Worm (Caenorhabditis elegans): ENCODE measurements around the gene snfc-5.

Gene snfc-5

DNA sequence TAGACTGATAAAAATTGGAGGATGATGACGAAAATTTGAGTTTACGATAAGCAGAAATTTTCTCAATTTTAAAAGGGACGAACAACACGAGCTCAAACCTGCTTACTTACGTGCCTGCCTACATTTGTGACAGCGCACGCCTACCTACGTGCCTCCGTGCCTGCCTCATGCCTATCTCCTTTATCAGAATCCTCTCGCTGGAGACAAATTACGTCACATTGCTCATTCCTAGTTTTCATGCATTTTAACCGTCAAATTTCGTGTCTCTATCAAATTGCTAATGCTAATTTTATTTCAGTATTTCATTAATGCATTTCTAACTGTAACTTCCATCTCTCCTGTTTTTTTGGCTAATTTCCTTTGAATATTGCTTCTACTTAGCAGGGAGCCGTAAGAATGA is 23.2 kb upstream of the snfc-5 start, which contains the start of gene pals-27:
Gene pals-27, plus strand, starts transcription at position 301 of the 400 bp plus-strand sequence.
- TF ChIP-seq lin-35 (GFP tag; optimal IDR thresholded peaks at IDR 0.05) (no peak), snpc-4 (tag; optimal IDR thresholded peaks at IDR 0.05) (no peak), mep-1 (tag; optimal IDR thresholded peaks at IDR 0.05) (no peak), ceh-8 (GFP tag; optimal IDR thresholded peaks at IDR 0.05) (no peak), xbp-1 (tag; optimal IDR thresholded peaks at IDR 0.05) (no peak), tbx-2 (tag; optimal IDR thresholded peaks at IDR 0.05) (no peak), efl-1 (optimal IDR thresholded peaks at IDR 0.05) (no peak), efl-1 (GFP tag; optimal IDR thresholded peaks at IDR 0.05 in 1 of 2) (no peak), sup-37 (GFP tag; optimal IDR thresholded peaks at IDR 0.05) (no peak), jun-1 (tag; optimal IDR thresholded peaks at IDR 0.05) (no peak)

DNA sequence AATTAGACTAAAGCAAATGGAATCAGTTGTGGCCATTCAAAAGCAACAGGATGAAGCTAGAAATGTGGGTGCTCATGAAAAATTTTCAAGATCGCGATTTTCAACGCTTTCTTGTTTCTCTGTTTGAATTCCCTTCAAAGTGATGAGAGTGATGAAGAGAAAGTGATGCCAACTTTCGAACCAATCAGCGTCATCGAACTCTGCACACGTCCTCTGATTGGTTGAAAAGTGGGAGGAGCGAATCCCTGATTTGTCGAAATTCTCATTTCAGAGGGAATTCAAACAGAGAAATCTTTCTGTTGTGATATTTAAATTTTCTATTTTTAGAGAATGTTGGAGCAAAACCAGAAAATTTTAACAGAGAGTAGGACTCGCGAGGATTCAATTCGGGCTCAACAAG is 22.5 kb upstream of the snfc-5 start:
- TF ChIP-seq efl-1 (optimal IDR thresholded peaks at IDR 0.05) = no peak
- TF ChIP-seq efl-1 (GFP tag; optimal IDR thresholded peaks at IDR 0.05 in 1 of 2) = peak in 1 of 2 experiments; percentile 36
- TF ChIP-seq fkh-10 (GFP tag; optimal IDR thresholded peaks at IDR 0.05) = no peak

DNA sequence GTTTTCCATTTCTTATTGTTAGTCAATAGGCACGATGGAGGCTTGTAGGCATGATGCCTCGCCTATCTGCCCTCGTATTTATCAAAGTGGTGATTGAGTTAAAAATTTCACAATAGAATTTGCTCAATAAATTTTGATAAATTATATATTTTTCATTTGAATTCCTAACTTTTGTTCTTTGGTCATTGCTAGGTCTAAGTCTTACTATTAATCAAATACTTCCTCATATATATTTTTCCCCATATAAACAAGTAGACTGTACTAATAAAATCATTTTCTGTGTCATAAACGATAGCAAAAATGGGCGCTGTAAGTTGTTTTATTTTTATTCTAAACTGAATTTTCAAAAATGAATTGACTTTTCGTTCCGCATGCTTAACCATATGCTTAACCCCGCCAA is 20.1 kb upstream of the snfc-5 start, which contains the start of gene pals-28:
Gene pals-28, plus strand, starts transcription at position 301 of the 400 bp plus-strand sequence.
- TF ChIP-seq efl-1 (optimal IDR thresholded peaks at IDR 0.05) = no peak
- TF ChIP-seq efl-1 (GFP tag; optimal IDR thresholded peaks at IDR 0.05 in 1 of 2) = no peak
- no peak for TF ChIP-seq mab-9 (GFP tag; IDR thresholded peaks at IDR 0.05)
- TF ChIP-seq fkh-10 (GFP tag; optimal IDR thresholded peaks at IDR 0.05) = no peak
- TF ChIP-seq tlp-1 (tag; optimal IDR thresholded peaks at IDR 0.05) = no peak
- no peak for TF ChIP-seq lin-14 (GFP tag; optimal IDR thresholded peaks at IDR 0.05)
- no peak for TF ChIP-seq mef-2 (tag; optimal IDR thresholded peaks at IDR 0.05)
- no peak for TF ChIP-seq nhr-71 (tag; optimal IDR thresholded peaks at IDR 0.05)
- TF ChIP-seq egl-13 (tag; optimal IDR thresholded peaks at IDR 0.05) = no peak
- no peak for TF ChIP-seq blmp-1 (tag; optimal IDR thresholded peaks at IDR 0.05)
- no peak for TF ChIP-seq nhr-90 (tag; optimal IDR thresholded peaks at IDR 0.05; ENCODE audit: poor library complexity)
- no peak for TF ChIP-seq snpc-4 (tag; optimal IDR thresholded peaks at IDR 0.05)
- TF ChIP-seq fkh-8 (tag; optimal IDR thresholded peaks at IDR 0.05) = no peak
- no peak for TF ChIP-seq unc-62 (GFP tag; optimal IDR thresholded peaks at IDR 0.05)
- no peak for TF ChIP-seq nhr-28 (tag; optimal IDR thresholded peaks at IDR 0.05)
- TF ChIP-seq dpl-1 (GFP tag; optimal IDR thresholded peaks at IDR 0.05) = no peak
- TF ChIP-seq elt-3 (tag; optimal IDR thresholded peaks at IDR 0.05) = no peak
- no peak for TF ChIP-seq skn-1 (tag; optimal IDR thresholded peaks at IDR 0.05)
- no peak for TF ChIP-seq pqm-1 (tag; optimal IDR thresholded peaks at IDR 0.05)
- TF ChIP-seq ceh-63 (GFP tag; optimal IDR thresholded peaks at IDR 0.05) = no peak
- TF ChIP-seq ceh-82 (tag; optimal IDR thresholded peaks at IDR 0.05) = no peak

DNA sequence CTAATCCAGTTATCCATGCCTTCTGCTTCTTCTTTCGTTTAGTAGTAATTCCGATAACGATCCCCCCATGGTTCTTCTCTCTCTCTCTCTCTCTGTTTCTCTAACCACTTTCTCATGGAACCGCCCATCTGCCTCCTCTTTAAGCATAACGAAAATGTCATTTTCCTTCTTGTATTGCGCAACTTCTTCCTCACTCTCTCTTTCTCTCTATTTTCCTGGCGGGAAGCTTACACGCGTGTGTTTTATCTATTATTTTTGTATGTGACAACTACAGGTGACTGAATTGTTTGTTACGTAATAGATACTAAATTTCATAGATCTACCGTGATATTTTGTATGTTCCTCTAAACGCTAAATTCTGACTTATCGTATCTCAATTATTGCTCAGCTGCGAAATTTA is 14.2 kb upstream of the snfc-5 start:
- no peak for TF ChIP-seq hpl-2 (GFP tag; optimal IDR thresholded peaks at IDR 0.05)
- no peak for TF ChIP-seq nhr-11 (tag; optimal IDR thresholded peaks at IDR 0.05)
- TF ChIP-seq blmp-1 (tag; optimal IDR thresholded peaks at IDR 0.05) = peak; percentile 61
- no peak for TF ChIP-seq nhr-12 (tag; optimal IDR thresholded peaks at IDR 0.05)

DNA sequence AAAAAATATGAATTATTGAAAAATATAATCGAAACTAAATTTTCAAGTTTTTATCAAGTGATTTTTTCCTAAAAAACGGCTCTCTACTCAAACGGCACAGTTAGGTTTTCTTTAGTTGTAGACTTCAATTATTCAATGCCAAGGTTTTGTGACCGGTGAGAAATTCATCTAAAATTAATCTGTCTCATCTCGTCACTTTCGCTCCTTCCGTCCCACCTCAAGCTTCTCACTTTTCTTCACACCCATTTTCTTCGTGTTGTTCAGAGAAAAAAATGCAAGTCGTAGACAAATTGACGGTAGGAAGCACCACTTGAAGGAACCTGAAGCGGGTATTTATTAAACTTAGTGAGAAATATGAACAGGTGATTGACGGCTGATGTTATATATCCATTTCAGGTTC is 13.3 kb upstream of the snfc-5 start:
- TF ChIP-seq rnt-1 (tag; optimal IDR thresholded peaks at IDR 0.05) (no peak), xbp-1 (tag; optimal IDR thresholded peaks at IDR 0.05) (no peak), blmp-1 (tag; optimal IDR thresholded peaks at IDR 0.05) (peak; percentile 88)

DNA sequence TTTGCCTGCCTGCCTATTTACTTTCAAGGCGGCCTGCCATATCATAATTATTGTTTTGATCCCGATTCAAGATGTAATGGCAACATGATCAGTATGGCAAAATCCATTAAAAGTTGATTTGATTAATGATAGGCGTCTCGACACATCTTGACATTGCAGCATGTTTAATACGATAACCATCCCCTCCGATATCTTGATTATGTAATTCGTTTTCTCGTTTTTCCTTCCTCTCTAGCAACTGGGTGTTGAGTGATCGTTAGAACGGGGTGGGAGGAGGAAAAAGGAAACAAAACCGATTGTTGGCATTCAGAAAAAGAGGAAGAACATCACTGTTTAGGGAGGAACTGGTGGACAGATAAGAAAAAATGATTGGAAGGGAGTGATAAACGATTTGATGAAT is 12.6 kb upstream of the snfc-5 start:
- peak in 1 of 6 experiments; percentile 39 for TF ChIP-seq elt-3 (tag; optimal IDR thresholded peaks at IDR 0.05)
- TF ChIP-seq unc-86 (tag; optimal IDR thresholded peaks at IDR 0.05) = no peak
- no peak for TF ChIP-seq ceh-8 (GFP tag; optimal IDR thresholded peaks at IDR 0.05)
- TF ChIP-seq nhr-85 (tag) = peak; percentile 49
- TF ChIP-seq blmp-1 (tag; optimal IDR thresholded peaks at IDR 0.05) = peak; percentile 72
- no peak for TF ChIP-seq snu-23 (GFP tag; optimal IDR thresholded peaks at IDR 0.05)
- TF ChIP-seq lin-14 (GFP tag; optimal IDR thresholded peaks at IDR 0.05) = no peak
- TF ChIP-seq swsn-7 (tag; optimal IDR thresholded peaks at IDR 0.05) = no peak
- no peak for TF ChIP-seq elt-2 (tag; optimal IDR thresholded peaks at IDR 0.05)
- no peak for TF ChIP-seq egl-27 (tag; optimal IDR thresholded peaks at IDR 0.05)
- no peak for TF ChIP-seq fos-1 (tag; optimal IDR thresholded peaks at IDR 0.05)
- no peak for TF ChIP-seq zip-4 (GFP tag; optimal IDR thresholded peaks at IDR 0.05)
- no peak for TF ChIP-seq mef-2 (tag; optimal IDR thresholded peaks at IDR 0.05)
- TF ChIP-seq nhr-12 (tag; optimal IDR thresholded peaks at IDR 0.05) = no peak
- TF ChIP-seq nhr-11 (tag; optimal IDR thresholded peaks at IDR 0.05) = no peak
- TF ChIP-seq dpl-1 (GFP tag; optimal IDR thresholded peaks at IDR 0.05) = no peak
- no peak for TF ChIP-seq hlh-17 (GFP tag; optimal IDR thresholded peaks at IDR 0.05; ENCODE audit: borderline replicate concordance)
- TF ChIP-seq lin-13 (GFP tag; optimal IDR thresholded peaks at IDR 0.05) = no peak
- no peak for TF ChIP-seq jun-1 (tag; optimal IDR thresholded peaks at IDR 0.05)
- no peak for TF ChIP-seq ama-1 (optimal IDR thresholded peaks at IDR 0.05)

Data from whole organism, L1 larva.